Worm (Caenorhabditis elegans): ENCODE results near the gene C33B4.5.

- no peak for TF ChIP-seq ztf-23 (GFP tag; IDR thresholded peaks at IDR 0.05)
- TF ChIP-seq cog-1 (tag; optimal IDR thresholded peaks at IDR 0.05), result no peak
- no peak for TF ChIP-seq klf-2 (GFP tag; conservative IDR thresholded peaks at IDR 0.05)
Measured at ce11 chrII:11333846-11334638, 49.1 kb upstream of the C33B4.5 start.

All from whole organism, midembryonic.